Fruit fly (Drosophila melanogaster) whole organism, embryonic: ENCODE data around the gene meso18E.

Source experiments
- CG1024 ChIP-seq: fragments of 200-800 bp; sonication (Bioruptor generic); IDR thresholded peaks from 2 replicates; pipeline ENCODE4 v1.3.6; 2022; ENCODE audit warnings: missing biosample characterization, missing genetic modification characterization
- CG10366 ChIP-seq: fragments of 200-800 bp; sonication (Bioruptor generic); IDR thresholded peaks from 2 replicates; pipeline ENCODE4 v1.3.6; 2022; ENCODE audit warnings: missing biosample characterization, missing genetic modification characterization
- CG11247 ChIP-seq: fragments of 200-800 bp; sonication (Bioruptor generic); IDR thresholded peaks from 2 replicates; pipeline ENCODE4 v1.3.6; 2022; ENCODE audit warnings: missing biosample characterization, missing genetic modification characterization
- CG11504 ChIP-seq: fragments of 200-800 bp; sonication (Bioruptor generic); optimal IDR thresholded peaks from 3 replicates; lab custom pipeline; 2019; ENCODE audit warnings: missing biosample characterization, mild to moderate bottlenecking, missing genetic modification characterization, moderate library complexity
- CG12219 ChIP-seq: fragments of 200-800 bp; sonication (Bioruptor generic); optimal IDR thresholded peaks from 3 replicates; lab custom pipeline; 2018; ENCODE audit warnings: missing biosample characterization, mild to moderate bottlenecking, missing genetic modification characterization
- CG14965 ChIP-seq: fragments of 200-800 bp; sonication (Bioruptor generic); optimal IDR thresholded peaks from 2 replicates; lab custom pipeline; 2016; ENCODE audit warnings: missing biosample characterization, missing genetic modification characterization, borderline replicate concordance
- CG15479 ChIP-seq: fragments of 200-800 bp; sonication (Bioruptor generic); optimal IDR thresholded peaks from 3 replicates; lab custom pipeline; 2019; ENCODE audit warnings: missing biosample characterization, mild to moderate bottlenecking, missing genetic modification characterization, moderate library complexity
- CG16863 ChIP-seq: fragments of 200-800 bp; sonication (Bioruptor generic); optimal IDR thresholded peaks from 3 replicates; lab custom pipeline; 2016; ENCODE audit warnings: missing biosample characterization, missing genetic modification characterization
- CG1832 ChIP-seq: fragments of 200-800 bp; sonication (Bioruptor generic); optimal IDR thresholded peaks from 2 replicates; lab custom pipeline; 2017; ENCODE audit warnings: missing biosample characterization, mild to moderate bottlenecking, missing genetic modification characterization, inconsistent platforms
- CG30431 ChIP-seq: fragments of 200-800 bp; sonication (Bioruptor generic); optimal IDR thresholded peaks from 2 replicates; lab custom pipeline; 2017; ENCODE audit warnings: missing biosample characterization, missing genetic modification characterization
- CG3065 ChIP-seq: fragments of 200-800 bp; sonication (Bioruptor generic); optimal IDR thresholded peaks from 2 replicates; lab custom pipeline; 2016; ENCODE audit warnings: missing biosample characterization, missing genetic modification characterization
- CG4854 ChIP-seq: fragments of 200-800 bp; sonication (Bioruptor generic); optimal IDR thresholded peaks from 2 replicates; lab custom pipeline; 2016; ENCODE audit warnings: missing biosample characterization, missing genetic modification characterization, inconsistent platforms
- CG5180 ChIP-seq: fragments of 200-800 bp; sonication (Bioruptor generic); optimal IDR thresholded peaks from 3 replicates; lab custom pipeline; 2017; ENCODE audit warnings: missing biosample characterization, missing genetic modification characterization, mild to moderate bottlenecking, moderate library complexity, missing genetic modification reagents
- CG6791 ChIP-seq: fragments of 200-800 bp; sonication (Bioruptor generic); IDR thresholded peaks from 3 replicates; pipeline ENCODE4 v1.3.6; 2022; ENCODE audit warnings: missing biosample characterization, missing genetic modification characterization; ENCODE audit not compliant: partially characterized antibody
- CG8290 ChIP-seq, 3 experiments: fragments of 200-800 bp; sonication (Bioruptor generic); optimal IDR thresholded peaks; 2 replicates each; lab custom pipeline; 2016 to 2019; ENCODE audit warnings: missing biosample characterization in 3 of 3, missing genetic modification characterization in 3 of 3, mild to moderate bottlenecking in 2 of 3, moderate library complexity in 1 of 3
- CG8388 ChIP-seq: fragments of 200-800 bp; sonication (Bioruptor generic); optimal IDR thresholded peaks from 2 replicates; lab custom pipeline; 2019; ENCODE audit warnings: missing biosample characterization, mild to moderate bottlenecking, missing genetic modification characterization, moderate library complexity
- CHES-1-like ChIP-seq: fragments of 200-800 bp; sonication (Bioruptor generic); optimal IDR thresholded peaks from 2 replicates; lab custom pipeline; 2016; ENCODE audit warnings: missing biosample characterization, missing genetic modification characterization
- Dbx ChIP-seq: fragments of 200-800 bp; sonication (Bioruptor generic); IDR thresholded peaks from 3 replicates; pipeline ENCODE4 v1.3.6; 2022; ENCODE audit warnings: missing biosample characterization, missing genetic modification characterization
- Deaf1 ChIP-seq: fragments of 200-800 bp; optimal IDR thresholded peaks from 3 replicates; lab custom pipeline; 2019; ENCODE audit warnings: missing biosample characterization, mild to moderate bottlenecking, missing genetic modification characterization, moderate library complexity
- Gsc ChIP-seq: fragments of 200-800 bp; sonication (Bioruptor generic); IDR thresholded peaks from 2 replicates; pipeline ENCODE4 v1.3.6; 2022; ENCODE audit warnings: missing biosample characterization, missing genetic modification characterization
- Hmr ChIP-seq: fragments of 200-800 bp; sonication (Bioruptor generic); optimal IDR thresholded peaks from 3 replicates; lab custom pipeline; 2017; ENCODE audit warnings: mild to moderate bottlenecking, missing biosample characterization, missing genetic modification reagents, missing genetic modification characterization
- Hmx ChIP-seq: fragments of 200-800 bp; sonication (Bioruptor generic); optimal IDR thresholded peaks from 2 replicates; lab custom pipeline; 2016; ENCODE audit warnings: missing biosample characterization, missing genetic modification characterization
- Hsf ChIP-seq: fragments of 200-800 bp; sonication (Bioruptor generic); optimal IDR thresholded peaks from 3 replicates; lab custom pipeline; 2016; ENCODE audit warnings: missing biosample characterization, missing genetic modification characterization
- Nf-YB ChIP-seq: fragments of 200-800 bp; sonication (Bioruptor generic); optimal IDR thresholded peaks from 3 replicates; lab custom pipeline; 2019; ENCODE audit warnings: missing biosample characterization, mild to moderate bottlenecking, missing genetic modification characterization, moderate library complexity
- Trl ChIP-seq, 3 experiments: fragments of >200 bp in 2 of 3; fragments of 200-800 bp in 1 of 3; sonication (Bioruptor generic) in 1 of 3; optimal IDR thresholded peaks; 2 replicates in 1 of 3; 3 replicates in 2 of 3; lab custom pipeline; 2016 to 2017; ENCODE audit warnings: missing biosample characterization in 1 of 3, missing genetic modification characterization in 1 of 3
- ash1 ChIP-seq: fragments of 200-800 bp; sonication (Bioruptor generic); optimal IDR thresholded peaks from 2 replicates; lab custom pipeline; 2018; ENCODE audit warnings: missing biosample characterization, mild to moderate bottlenecking, missing genetic modification characterization
- bbx ChIP-seq: fragments of 200-800 bp; sonication (Bioruptor generic); IDR thresholded peaks from 2 replicates; pipeline ENCODE4 v1.3.6; 2022; ENCODE audit warnings: missing biosample characterization, missing genetic modification characterization; ENCODE audit not compliant: partially characterized antibody
- chm ChIP-seq: fragments of 200-800 bp; sonication (Bioruptor generic); IDR thresholded peaks from 2 replicates; pipeline ENCODE4 v1.3.6; 2022; ENCODE audit warnings: missing biosample characterization, missing genetic modification characterization
- ci ChIP-seq: fragments of 200-800 bp; sonication (Bioruptor generic); IDR thresholded peaks from 3 replicates; pipeline ENCODE4 v1.3.6; 2022; ENCODE audit warnings: missing biosample characterization, missing genetic modification characterization
- crc ChIP-seq: fragments of 200-800 bp; sonication (Bioruptor generic); optimal IDR thresholded peaks from 2 replicates; lab custom pipeline; 2016; ENCODE audit warnings: missing biosample characterization, missing genetic modification characterization
- crol ChIP-seq: fragments of 200-800 bp; sonication (Bioruptor generic); IDR thresholded peaks from 2 replicates; pipeline ENCODE4 v1.3.6; 2022; ENCODE audit warnings: missing biosample characterization, missing genetic modification characterization
- crp ChIP-seq, 2 experiments: fragments of 200-800 bp; sonication (Bioruptor generic); optimal IDR thresholded peaks; 2 replicates in 1 of 2; 3 replicates in 1 of 2; lab custom pipeline; 2017; ENCODE audit warnings: missing biosample characterization in 2 of 2, missing genetic modification characterization in 2 of 2, mild to moderate bottlenecking in 1 of 2, moderate library complexity in 1 of 2
- fd96Cb ChIP-seq: fragments of 200-800 bp; sonication (Bioruptor generic); optimal IDR thresholded peaks from 2 replicates; lab custom pipeline; 2018; ENCODE audit warnings: missing biosample characterization, mild to moderate bottlenecking, missing genetic modification characterization, moderate library complexity
- gsb ChIP-seq: fragments of 200-800 bp; sonication (Bioruptor generic); IDR thresholded peaks from 2 replicates; pipeline ENCODE4 v1.3.6; 2022; ENCODE audit warnings: missing biosample characterization, missing genetic modification characterization
- jing ChIP-seq: fragments of 200-800 bp; sonication (Bioruptor generic); optimal IDR thresholded peaks from 2 replicates; lab custom pipeline; 2018; ENCODE audit warnings: missing biosample characterization, mild to moderate bottlenecking, missing genetic modification characterization
- knrl ChIP-seq: fragments of 200-800 bp; sonication (Bioruptor generic); IDR thresholded peaks from 3 replicates; pipeline ENCODE4 v1.3.6; 2022; ENCODE audit warnings: missing biosample characterization, missing genetic modification characterization; ENCODE audit not compliant: partially characterized antibody
- lilli ChIP-seq: fragments of 200-800 bp; sonication (Bioruptor generic); optimal IDR thresholded peaks from 3 replicates; lab custom pipeline; 2016; ENCODE audit warnings: missing biosample characterization, missing genetic modification characterization
- oc ChIP-seq: fragments of 200-800 bp; sonication (Bioruptor generic); optimal IDR thresholded peaks from 2 replicates; lab custom pipeline; 2018; ENCODE audit warnings: missing biosample characterization, mild to moderate bottlenecking, missing genetic modification characterization, moderate library complexity
- onecut ChIP-seq: fragments of 200-800 bp; sonication (Bioruptor generic); IDR thresholded peaks from 2 replicates; pipeline ENCODE4 v1.3.6; 2022; ENCODE audit warnings: missing biosample characterization, missing genetic modification characterization
- otp ChIP-seq: fragments of 200-800 bp; sonication (Bioruptor generic); IDR thresholded peaks from 3 replicates; pipeline ENCODE4, ENCODE4 v1.3.6; 2022; ENCODE audit warnings: missing biosample characterization, missing genetic modification characterization
- pb ChIP-seq: fragments of 200-800 bp; sonication (Bioruptor generic); optimal IDR thresholded peaks from 3 replicates; lab custom pipeline; 2016; ENCODE audit warnings: missing biosample characterization, missing genetic modification characterization
- pfk ChIP-seq: fragments of 200-800 bp; sonication (Bioruptor generic); optimal IDR thresholded peaks from 2 replicates; lab custom pipeline; 2018; ENCODE audit warnings: missing biosample characterization, mild to moderate bottlenecking, missing genetic modification characterization, moderate library complexity
- prd ChIP-seq, 3 experiments: fragments of >200 bp in 2 of 3; fragments of 200-800 bp in 1 of 3; sonication (Bioruptor generic) in 1 of 3; optimal IDR thresholded peaks in 2 of 3; IDR thresholded peaks in 1 of 3; 2 replicates in 2 of 3; 3 replicates in 1 of 3; pipeline versions ENCODE4 v1.3.6 to Lab custom; 2017 to 2022; ENCODE audit warnings: missing biosample characterization in 1 of 3, missing genetic modification characterization in 1 of 3
- sr ChIP-seq: fragments of 200-800 bp; sonication (Bioruptor generic); IDR thresholded peaks from 3 replicates; pipeline ENCODE4 v1.3.6; 2022; ENCODE audit warnings: missing biosample characterization, missing genetic modification characterization
- tna ChIP-seq: fragments of 200-800 bp; sonication (Bioruptor generic); IDR thresholded peaks from 2 replicates; pipeline ENCODE4 v1.3.6; 2022; ENCODE audit warnings: missing biosample characterization, missing genetic modification characterization; ENCODE audit not compliant: partially characterized antibody
- unc-4 ChIP-seq: fragments of 200-800 bp; sonication (Bioruptor generic); IDR thresholded peaks from 2 replicates; pipeline ENCODE4 v1.3.6; 2022; ENCODE audit warnings: missing biosample characterization, missing genetic modification characterization; ENCODE audit not compliant: partially characterized antibody
- vfl ChIP-seq: fragments of 200-800 bp; sonication (Bioruptor generic); optimal IDR thresholded peaks from 2 replicates; lab custom pipeline; 2016; ENCODE audit warnings: missing biosample characterization, missing genetic modification characterization
- z ChIP-seq: fragments of 200-800 bp; sonication (Bioruptor generic); IDR thresholded peaks from 3 replicates; pipeline ENCODE4 v1.3.6; 2022; ENCODE audit warnings: missing biosample characterization, missing genetic modification characterization

meso18E gene

DNA sequence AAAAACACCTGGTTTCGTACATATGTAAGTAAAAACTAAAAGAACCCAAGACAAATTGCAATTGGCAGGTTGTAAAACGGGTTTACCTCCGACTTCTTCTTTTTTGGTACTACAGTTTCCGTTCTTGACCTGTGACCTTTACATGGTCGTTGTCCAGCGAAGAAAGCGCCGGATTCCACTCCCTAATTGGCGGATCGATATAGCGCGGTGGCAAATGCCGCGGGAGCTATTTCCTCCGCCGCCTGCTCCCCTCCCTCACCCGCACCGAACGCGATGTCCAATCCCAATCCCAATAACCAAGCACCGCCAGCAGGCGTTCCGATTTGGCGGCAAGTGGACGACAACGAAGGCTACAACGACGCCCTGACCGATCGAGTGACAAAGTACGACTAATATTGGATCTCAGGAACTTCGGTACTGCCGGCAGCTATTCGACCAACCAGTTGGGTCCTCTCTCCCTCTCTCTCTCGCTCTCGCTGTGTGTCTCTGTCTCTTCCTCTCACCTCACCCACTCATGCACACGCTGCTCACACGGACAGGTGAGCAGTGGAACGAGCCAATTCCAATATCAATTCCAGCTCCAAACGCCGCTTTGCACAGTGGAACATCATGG lies 50.2 kb downstream of the meso18E start (continued):
- TF ChIP-seq chm (GFP tag; lab: Robert Waterston, UW): peak; percentile 82; the same call in 1 of the 2 replicates
- TF ChIP-seq CG1832 (GFP tag; lab: Kevin White, UChicago): peak; percentile 69
- TF ChIP-seq sr (GFP tag; lab: Robert Waterston, UW): no peak
- TF ChIP-seq ash1 (GFP tag; lab: Kevin White, UChicago): no peak
- TF ChIP-seq crp (GFP tag; optimal IDR thresholded peaks at IDR 0.05; lab: Kevin White, UChicago): no peak
- no peak for TF ChIP-seq tna
- no peak for TF ChIP-seq CG11247 (GFP tag; lab: Robert Waterston, UW)
- peak; percentile 58; the same call in 2 of the 3 replicates for TF ChIP-seq ci
- TF ChIP-seq fd96Cb (tag; lab: Kevin White, UChicago): no peak
- TF ChIP-seq Dbx (GFP tag; lab: Robert Waterston, UW): 0 out of 3 replicates have a peak, but pooled peaks have one; percentile 29
- TF ChIP-seq Deaf1 (tag; lab: Kevin White, UChicago): peak; percentile 74
- no peak for TF ChIP-seq otp (GFP tag; lab: Robert Waterston, UW)
- TF ChIP-seq lilli: no peak
- TF ChIP-seq oc (tag; lab: Kevin White, UChicago): no peak
- TF ChIP-seq Hmr: no peak
- TF ChIP-seq Hsf (GFP tag; lab: Kevin White, UChicago): no peak
- no peak for TF ChIP-seq Gsc (GFP tag; lab: Robert Waterston, UW)
- TF ChIP-seq jing (GFP tag; lab: Kevin White, UChicago): no peak
- TF ChIP-seq CG3065 (GFP tag; lab: Kevin White, UChicago): no peak
- TF ChIP-seq CG11504 (tag; lab: Kevin White, UChicago): no peak
- TF ChIP-seq CG15479: no peak
- TF ChIP-seq gsb (GFP tag; lab: Robert Waterston, UW): no peak
- peak; percentile 40; the same call in 1 of the 2 replicates for TF ChIP-seq unc-4 (GFP tag; lab: Robert Waterston, UW)
- no peak for TF ChIP-seq vfl (GFP tag; lab: Kevin White, UChicago)
- no peak for TF ChIP-seq CG30431
- no peak for TF ChIP-seq pfk (GFP tag; lab: Kevin White, UChicago)
- no peak for TF ChIP-seq pb (GFP tag; lab: Kevin White, UChicago)
- TF ChIP-seq CG16863: no peak
- TF ChIP-seq onecut (GFP tag; lab: Robert Waterston, UW): 0 out of 2 replicates have a peak, but pooled peaks have one; percentile 9
- peak; percentile 47; the same call in 1 of the 3 replicates for TF ChIP-seq CG6791 (GFP tag; lab: Robert Waterston, UW)
- TF ChIP-seq Hmx (GFP tag; lab: Kevin White, UChicago): no peak
- TF ChIP-seq Trl (optimal IDR thresholded peaks at IDR 0.05; lab: Kevin White, UChicago): peak; percentile 74 to 83
- TF ChIP-seq Trl (GFP tag; optimal IDR thresholded peaks at IDR 0.05; lab: Kevin White, UChicago): no peak
- no peak for TF ChIP-seq CHES-1-like
- TF ChIP-seq bbx: peak; percentile 37
- no peak for TF ChIP-seq CG8290 (GFP tag; optimal IDR thresholded peaks at IDR 0.05; lab: Kevin White, UChicago)
- no peak for TF ChIP-seq CG8290 (tag; optimal IDR thresholded peaks at IDR 0.05; lab: Kevin White, UChicago)
- TF ChIP-seq prd (optimal IDR thresholded peaks at IDR 0.05; lab: Kevin White, UChicago): no peak
- TF ChIP-seq prd (GFP tag; IDR thresholded peaks at IDR 0.05; lab: Robert Waterston, UW): no peak
- 0 out of 2 replicates have a peak, but pooled peaks have one; percentile 11 for TF ChIP-seq CG10366 (GFP tag; lab: Robert Waterston, UW)
- TF ChIP-seq CG12219 (GFP tag; lab: Kevin White, UChicago): no peak
- peak; percentile 75 for TF ChIP-seq Nf-YB
- TF ChIP-seq crol (GFP tag; lab: Robert Waterston, UW): peak; percentile 81
- peak; percentile 51; the same call in 1 of the 3 replicates for TF ChIP-seq z (GFP tag; lab: Robert Waterston, UW)
- TF ChIP-seq CG8388 (GFP tag; lab: Kevin White, UChicago): no peak
- no peak for TF ChIP-seq CG14965 (GFP tag; lab: Kevin White, UChicago)
- no peak for TF ChIP-seq CG4854 (GFP tag; lab: Kevin White, UChicago)
- no peak for TF ChIP-seq knrl (GFP tag; lab: Robert Waterston, UW)
- TF ChIP-seq CG1024 (GFP tag; lab: Robert Waterston, UW): no peak
- no peak for TF ChIP-seq CG5180 (GFP tag; lab: Kevin White, UChicago)
- TF ChIP-seq crc (GFP tag; lab: Kevin White, UChicago): no peak
